Fruit fly (Drosophila melanogaster) whole organism, embryonic: ENCODE data around the gene BckdhA.

Experiments used
- Atf6 ChIP-seq: fragments of 200-800 bp; sonication (Bioruptor generic); IDR thresholded peaks from 2 replicates; pipeline ENCODE4 v1.3.6; 2022; ENCODE audit warnings: missing biosample characterization, missing genetic modification characterization
- CG11456 ChIP-seq: fragments of 200-800 bp; sonication (Bioruptor generic); IDR thresholded peaks from 3 replicates; pipeline ENCODE4 v1.3.6; 2022; ENCODE audit warnings: missing biosample characterization, missing genetic modification characterization
- CG12659 ChIP-seq: fragments of 200-800 bp; sonication (Bioruptor generic); optimal IDR thresholded peaks from 3 replicates; lab custom pipeline; 2017; ENCODE audit warnings: mild to moderate bottlenecking, missing biosample characterization, missing genetic modification reagents, missing genetic modification characterization
- CG13775 ChIP-seq: fragments of 200-800 bp; sonication (Bioruptor generic); optimal IDR thresholded peaks from 3 replicates; lab custom pipeline; 2017; ENCODE audit warnings: missing biosample characterization, mild to moderate bottlenecking, missing genetic modification characterization
- CG13894 ChIP-seq: fragments of 200-800 bp; sonication (Bioruptor generic); optimal IDR thresholded peaks from 3 replicates; lab custom pipeline; 2018; ENCODE audit warnings: missing biosample characterization, mild to moderate bottlenecking, missing genetic modification characterization, moderate library complexity
- CG15073 ChIP-seq: fragments of 200-800 bp; sonication (Bioruptor generic); optimal IDR thresholded peaks from 2 replicates; lab custom pipeline; 2016; ENCODE audit warnings: missing biosample characterization, missing genetic modification characterization
- CG15479 ChIP-seq: fragments of 200-800 bp; sonication (Bioruptor generic); optimal IDR thresholded peaks from 3 replicates; lab custom pipeline; 2019; ENCODE audit warnings: missing biosample characterization, mild to moderate bottlenecking, missing genetic modification characterization, moderate library complexity
- CG15601 ChIP-seq: fragments of 200-800 bp; sonication (Bioruptor generic); optimal IDR thresholded peaks from 3 replicates; lab custom pipeline; 2019; ENCODE audit warnings: missing biosample characterization, mild to moderate bottlenecking, missing genetic modification characterization, moderate library complexity
- CG2120 ChIP-seq: fragments of 200-800 bp; sonication (Bioruptor generic); optimal IDR thresholded peaks from 3 replicates; lab custom pipeline; 2016; ENCODE audit warnings: missing biosample characterization, missing genetic modification characterization
- CG2199 ChIP-seq: fragments of 200-800 bp; sonication (Bioruptor generic); IDR thresholded peaks from 3 replicates; pipeline ENCODE4 v1.3.6; 2022; ENCODE audit warnings: missing biosample characterization, missing genetic modification characterization
- CG31365 ChIP-seq: fragments of 200-800 bp; sonication (Bioruptor generic); optimal IDR thresholded peaks from 2 replicates; lab custom pipeline; 2018; ENCODE audit warnings: missing biosample characterization, mild to moderate bottlenecking, missing genetic modification characterization
- CG4707 ChIP-seq: fragments of 200-800 bp; sonication (Bioruptor generic); optimal IDR thresholded peaks from 2 replicates; lab custom pipeline; 2018; ENCODE audit warnings: missing biosample characterization, mild to moderate bottlenecking, missing genetic modification characterization, moderate library complexity
- CG5953 ChIP-seq: fragments of 200-800 bp; sonication (Bioruptor generic); IDR thresholded peaks from 2 replicates; pipeline ENCODE4 v1.3.6; 2022; ENCODE audit warnings: missing biosample characterization, missing genetic modification characterization
- CG6254 ChIP-seq: fragments of 200-800 bp; sonication (Bioruptor generic); optimal IDR thresholded peaks from 3 replicates; lab custom pipeline; 2017; ENCODE audit warnings: mild to moderate bottlenecking, missing biosample characterization, missing genetic modification reagents, missing genetic modification characterization
- CG6272 ChIP-seq: fragments of 200-800 bp; sonication (Bioruptor generic); IDR thresholded peaks from 2 replicates; pipeline ENCODE4 v1.3.6; 2022; ENCODE audit warnings: missing biosample characterization, missing genetic modification characterization
- CG7928 ChIP-seq: fragments of 200-800 bp; sonication (Bioruptor generic); optimal IDR thresholded peaks from 2 replicates; lab custom pipeline; 2017; ENCODE audit warnings: missing biosample characterization, mild to moderate bottlenecking, missing genetic modification characterization
- CG8478 ChIP-seq: fragments of >200 bp; optimal IDR thresholded peaks from 2 replicates; lab custom pipeline; 2018
- CG9817 ChIP-seq: fragments of 200-800 bp; sonication (Bioruptor generic); optimal IDR thresholded peaks from 2 replicates; lab custom pipeline; 2018; ENCODE audit warnings: missing biosample characterization, mild to moderate bottlenecking, missing genetic modification characterization, moderate library complexity
- Elba2 ChIP-seq: fragments of 200-800 bp; sonication (Bioruptor generic); optimal IDR thresholded peaks from 3 replicates; lab custom pipeline; 2016; ENCODE audit warnings: missing biosample characterization, missing genetic modification characterization
- HLH3B ChIP-seq: fragments of 200-800 bp; sonication (Bioruptor generic); IDR thresholded peaks from 2 replicates; pipeline ENCODE4 v1.3.6; 2022; ENCODE audit warnings: missing biosample characterization, missing genetic modification characterization
- Hey ChIP-seq: fragments of 200-800 bp; sonication (Bioruptor generic); optimal IDR thresholded peaks from 3 replicates; lab custom pipeline; 2018; ENCODE audit warnings: missing biosample characterization, mild to moderate bottlenecking, missing genetic modification characterization
- Hr78 ChIP-seq, 2 experiments: fragments of 200-800 bp in 1 of 2; fragments of >200 bp in 1 of 2; sonication (Bioruptor generic) in 1 of 2; optimal IDR thresholded peaks; 2 replicates each; lab custom pipeline; 2017 to 2019; ENCODE audit warnings: missing biosample characterization in 2 of 2, missing genetic modification characterization in 2 of 2, mild to moderate bottlenecking in 1 of 2, moderate library complexity in 1 of 2
- NC2β ChIP-seq: fragments of 200-800 bp; sonication (Bioruptor generic); optimal IDR thresholded peaks from 2 replicates; lab custom pipeline; 2016; ENCODE audit warnings: missing biosample characterization, missing genetic modification characterization
- NFAT ChIP-seq: fragments of 200-800 bp; sonication (Bioruptor generic); IDR thresholded peaks from 2 replicates; pipeline ENCODE4 v1.3.6; 2022; ENCODE audit warnings: missing biosample characterization, missing genetic modification characterization
- Oaz ChIP-seq: fragments of 200-800 bp; sonication (Bioruptor generic); IDR thresholded peaks from 2 replicates; pipeline ENCODE4 v1.3.6; 2022; ENCODE audit warnings: missing biosample characterization, missing genetic modification characterization
- Spps ChIP-seq: fragments of 200-800 bp; sonication (Bioruptor generic); optimal IDR thresholded peaks from 2 replicates; lab custom pipeline; 2018; ENCODE audit warnings: missing biosample characterization, mild to moderate bottlenecking, missing genetic modification characterization
- al ChIP-seq: fragments of 200-800 bp; sonication (Bioruptor generic); IDR thresholded peaks from 2 replicates; pipeline ENCODE4 v1.3.6; 2022; ENCODE audit warnings: missing biosample characterization, missing genetic modification characterization
- ap ChIP-seq: fragments of 200-800 bp; sonication (Bioruptor generic); IDR thresholded peaks from 2 replicates; pipeline ENCODE4 v1.3.6; 2022; ENCODE audit warnings: missing biosample characterization, missing genetic modification characterization
- caup ChIP-seq: fragments of 200-800 bp; sonication (Bioruptor generic); optimal IDR thresholded peaks from 3 replicates; lab custom pipeline; 2017; ENCODE audit warnings: missing biosample characterization, mild to moderate bottlenecking, missing genetic modification characterization, moderate library complexity; ENCODE audit not compliant: severe bottlenecking
- cg ChIP-seq: fragments of 200-800 bp; sonication (Bioruptor generic); optimal IDR thresholded peaks from 3 replicates; lab custom pipeline; 2019; ENCODE audit warnings: missing biosample characterization, mild to moderate bottlenecking, missing genetic modification characterization, moderate library complexity
- chinmo ChIP-seq: fragments of 200-800 bp; sonication (Bioruptor generic); IDR thresholded peaks from 4 replicates; pipeline ENCODE4 v1.3.6; 2022; ENCODE audit warnings: missing biosample characterization, missing genetic modification characterization; ENCODE audit not compliant: partially characterized antibody
- cwo ChIP-seq: fragments of 200-800 bp; sonication (Bioruptor generic); optimal IDR thresholded peaks from 3 replicates; lab custom pipeline; 2017; ENCODE audit warnings: missing biosample characterization, missing genetic modification characterization, mild to moderate bottlenecking, moderate library complexity, missing genetic modification reagents
- dmrt11E ChIP-seq: fragments of 200-800 bp; sonication (Bioruptor generic); optimal IDR thresholded peaks from 3 replicates; lab custom pipeline; 2018; ENCODE audit warnings: missing biosample characterization, mild to moderate bottlenecking, missing genetic modification characterization, moderate library complexity
- en ChIP-seq: fragments of 200-800 bp; sonication (Bioruptor generic); optimal IDR thresholded peaks from 2 replicates; lab custom pipeline; 2016; ENCODE audit warnings: missing biosample characterization, missing genetic modification characterization
- ewg ChIP-seq: fragments of 200-800 bp; sonication (Bioruptor generic); optimal IDR thresholded peaks from 3 replicates; lab custom pipeline; 2017; ENCODE audit warnings: mild to moderate bottlenecking, missing biosample characterization, missing genetic modification reagents, missing genetic modification characterization
- eyg ChIP-seq: fragments of 200-800 bp; sonication (Bioruptor generic); optimal IDR thresholded peaks from 3 replicates; lab custom pipeline; 2016; ENCODE audit warnings: missing biosample characterization, missing genetic modification characterization
- fd102C ChIP-seq: fragments of 200-800 bp; sonication (Bioruptor generic); optimal IDR thresholded peaks from 2 replicates; lab custom pipeline; 2018; ENCODE audit warnings: missing biosample characterization, mild to moderate bottlenecking, missing genetic modification characterization, moderate library complexity
- grn ChIP-seq: fragments of 200-800 bp; sonication (Bioruptor generic); optimal IDR thresholded peaks from 3 replicates; lab custom pipeline; 2017; ENCODE audit warnings: missing biosample characterization, missing genetic modification characterization
- gsb-n ChIP-seq: fragments of 200-800 bp; sonication (Bioruptor generic); optimal IDR thresholded peaks from 3 replicates; lab custom pipeline; 2018; ENCODE audit warnings: missing biosample characterization, mild to moderate bottlenecking, missing genetic modification characterization
- h ChIP-seq: fragments of >200 bp; optimal IDR thresholded peaks from 2 replicates; lab custom pipeline; 2017
- jumu ChIP-seq: fragments of 200-800 bp; sonication (Bioruptor generic); optimal IDR thresholded peaks from 3 replicates; lab custom pipeline; 2016; ENCODE audit warnings: missing biosample characterization, missing genetic modification characterization
- kah ChIP-seq: fragments of 200-800 bp; sonication (Bioruptor generic); optimal IDR thresholded peaks from 2 replicates; lab custom pipeline; 2018; ENCODE audit warnings: missing biosample characterization, mild to moderate bottlenecking, missing genetic modification characterization
- knrl ChIP-seq: fragments of 200-800 bp; sonication (Bioruptor generic); IDR thresholded peaks from 3 replicates; pipeline ENCODE4 v1.3.6; 2022; ENCODE audit warnings: missing biosample characterization, missing genetic modification characterization; ENCODE audit not compliant: partially characterized antibody
- sd ChIP-seq: fragments of 200-800 bp; sonication (Bioruptor generic); optimal IDR thresholded peaks from 3 replicates; lab custom pipeline; 2018; ENCODE audit warnings: missing biosample characterization, mild to moderate bottlenecking, missing genetic modification characterization, moderate library complexity
- sens ChIP-seq: fragments of 200-800 bp; sonication (Bioruptor generic); peaks from one replicate; lab custom pipeline; 2016; ENCODE audit warnings: missing biosample characterization, missing genetic modification characterization
- sqz ChIP-seq: fragments of 200-800 bp; sonication (Bioruptor generic); optimal IDR thresholded peaks from 3 replicates; lab custom pipeline; 2018; ENCODE audit warnings: missing biosample characterization, mild to moderate bottlenecking, missing genetic modification characterization
- stc ChIP-seq: fragments of 200-800 bp; sonication (Bioruptor generic); IDR thresholded peaks from 2 replicates; pipeline ENCODE4 v1.3.6; 2022; ENCODE audit warnings: missing biosample characterization, missing genetic modification characterization
- sug ChIP-seq: fragments of 200-800 bp; optimal IDR thresholded peaks from 2 replicates; lab custom pipeline; 2019; ENCODE audit warnings: missing biosample characterization, mild to moderate bottlenecking, missing genetic modification characterization, moderate library complexity
- tap ChIP-seq: fragments of 200-800 bp; optimal IDR thresholded peaks from 3 replicates; lab custom pipeline; 2019; ENCODE audit warnings: missing biosample characterization, mild to moderate bottlenecking, missing genetic modification characterization, moderate library complexity

The BckdhA gene

DNA sequence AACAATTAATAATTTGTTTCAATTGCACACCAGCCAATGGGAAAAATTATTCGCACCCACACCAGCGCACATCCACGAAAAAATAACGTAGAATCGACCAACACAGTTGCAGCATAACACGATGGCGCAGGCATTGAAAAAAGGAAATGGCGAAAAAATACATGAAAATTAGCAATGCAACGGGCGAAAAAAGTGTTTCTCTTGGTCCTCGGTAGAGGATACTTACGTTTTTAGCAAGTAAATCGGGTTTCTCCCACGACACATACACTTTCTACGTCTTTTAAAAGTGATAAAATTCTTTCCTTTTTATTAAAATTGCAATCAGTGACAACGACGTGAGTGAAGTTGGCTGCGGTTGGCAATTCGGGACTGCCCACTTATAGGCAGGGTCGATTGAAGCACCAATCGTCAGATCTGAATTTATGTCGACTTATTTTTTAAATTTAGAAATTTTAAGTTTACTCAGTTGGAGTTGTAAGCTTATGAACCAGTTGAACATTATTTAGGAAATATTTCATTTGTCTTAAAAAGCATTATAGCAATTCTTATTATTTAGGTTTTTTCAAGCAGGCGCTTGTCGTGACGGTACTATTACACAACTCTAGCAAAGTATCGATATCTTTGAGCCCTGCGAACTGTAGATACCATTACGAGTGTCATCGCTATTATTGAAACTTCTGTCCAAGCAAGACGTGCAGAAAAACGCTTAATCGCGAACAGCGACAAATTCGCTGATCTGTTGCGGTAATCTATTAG is 22.0 kb downstream of the BckdhA start, which contains the start of the genes Kap-alpha3 and Son (continued):
- peak; percentile 83 for TF ChIP-seq stc (GFP tag; lab: Robert Waterston, UW)
- peak; percentile 85 for TF ChIP-seq HLH3B
- peak; percentile 73 for TF ChIP-seq tap (tag; lab: Kevin White, UChicago)
- peak; percentile 92 for TF ChIP-seq sqz (GFP tag; lab: Kevin White, UChicago)
- TF ChIP-seq CG6254 (GFP tag; lab: Kevin White, UChicago) = peak; percentile 73
- TF ChIP-seq NC2β (GFP tag; lab: Kevin White, UChicago) = peak; percentile 97
- peak; percentile 56 for TF ChIP-seq CG15479 (GFP tag; lab: Kevin White, UChicago)
- TF ChIP-seq CG9817 (tag; lab: Kevin White, UChicago) = peak; percentile 94
- TF ChIP-seq NFAT (GFP tag; lab: Robert Waterston, UW) = peak; percentile 90
- peak; percentile 93 for TF ChIP-seq CG15601 (tag; lab: Kevin White, UChicago)
- TF ChIP-seq eyg = peak; percentile 87
- peak; percentile 78 for TF ChIP-seq CG31365 (tag; lab: Kevin White, UChicago)
- TF ChIP-seq sd (tag; lab: Kevin White, UChicago) = peak; percentile 77
- peak; percentile 89 for TF ChIP-seq jumu (GFP tag; lab: Kevin White, UChicago)
- peak; percentile 91 for TF ChIP-seq CG4707 (GFP tag; lab: Kevin White, UChicago)
- peak; percentile 83 for TF ChIP-seq ewg (GFP tag; lab: Kevin White, UChicago)
- peak; percentile 95 for TF ChIP-seq sug (tag; lab: Kevin White, UChicago)
- TF ChIP-seq CG15073 (GFP tag; lab: Kevin White, UChicago) = peak; percentile 57
- peak; percentile 74 for TF ChIP-seq Oaz (GFP tag; lab: Robert Waterston, UW)
- TF ChIP-seq CG8478 = no peak
- peak; percentile 98 for TF ChIP-seq CG13775 (GFP tag; lab: Kevin White, UChicago)
- peak in 1 of 2 experiments; percentile 54 for TF ChIP-seq Hr78 (GFP tag; optimal IDR thresholded peaks at IDR 0.05; lab: Kevin White, UChicago)
- peak; percentile 82 for TF ChIP-seq cg (GFP tag; lab: Kevin White, UChicago)
- TF ChIP-seq chinmo (GFP tag; lab: Robert Waterston, UW) = 0 out of 4 replicates have a peak, but pooled peaks have one; percentile 69
- peak; percentile 72 for TF ChIP-seq CG7928 (GFP tag; lab: Kevin White, UChicago)
- TF ChIP-seq CG12659 (GFP tag; lab: Kevin White, UChicago) = peak; percentile 98
- peak; percentile 93 for TF ChIP-seq CG2120 (GFP tag; lab: Kevin White, UChicago)
- TF ChIP-seq CG6272 (GFP tag; lab: Robert Waterston, UW) = peak; percentile 91
- peak; percentile 91 for TF ChIP-seq knrl (GFP tag; lab: Robert Waterston, UW)
- peak; percentile 85 for TF ChIP-seq en
- TF ChIP-seq al = peak; percentile 88
- TF ChIP-seq Hey (tag; lab: Kevin White, UChicago) = peak; percentile 93
- TF ChIP-seq Atf6 (GFP tag; lab: Robert Waterston, UW) = peak; percentile 86
- TF ChIP-seq Spps (tag; lab: Kevin White, UChicago) = peak; percentile 82
- peak; percentile 72 for TF ChIP-seq CG5953 (GFP tag; lab: Robert Waterston, UW)
- TF ChIP-seq h (lab: Kevin White, UChicago) = no peak
- TF ChIP-seq kah = peak; percentile 85
- peak; percentile 96 for TF ChIP-seq CG11456 (GFP tag; lab: Robert Waterston, UW)
- TF ChIP-seq caup (GFP tag; lab: Kevin White, UChicago) = peak; percentile 96
- peak; percentile 87 for TF ChIP-seq grn
- peak; percentile 5 for TF ChIP-seq Elba2 (GFP tag; lab: Kevin White, UChicago)
- TF ChIP-seq sens (GFP tag; lab: Kevin White, UChicago) = peak; percentile 99
- TF ChIP-seq CG2199 = peak; percentile 79; the same call in 2 of the 3 replicates
- peak; percentile 91 for TF ChIP-seq CG13894 (tag; lab: Kevin White, UChicago)
- peak; percentile 85 for TF ChIP-seq dmrt11E
- peak; percentile 91 for TF ChIP-seq fd102C (GFP tag; lab: Kevin White, UChicago)
- TF ChIP-seq cwo (GFP tag; lab: Kevin White, UChicago) = peak; percentile 79
- peak; percentile 82 for TF ChIP-seq gsb-n
- peak; percentile 82 for TF ChIP-seq ap (GFP tag; lab: Robert Waterston, UW)
